Worm (Caenorhabditis elegans) whole organism, midembryonic: ENCODE data around the gene srh-298.

Experiments used
- T22C8.4 ChIP-seq: fragments of 200-800 bp; sonication (Bioruptor generic); IDR thresholded peaks from 2 replicates; pipeline ENCODE4 v1.3.6; 2022; ENCODE audit warnings: missing genetic modification characterization, missing compliant biosample characterization
- cog-1 ChIP-seq: sonication (generic microtip); optimal IDR thresholded peaks from 2 replicates; lab custom pipeline; 2016; ENCODE audit warnings: missing genetic modification characterization, missing compliant biosample characterization
- med-1 ChIP-seq: sonication (generic microtip); optimal IDR thresholded peaks from 2 replicates; lab custom pipeline; 2017; ENCODE audit warnings: missing genetic modification characterization, mild to moderate bottlenecking, missing compliant biosample characterization, antibody characterized with exemption, missing genetic modification reagents; ENCODE audit not compliant: insufficient read depth
- tab-1 ChIP-seq: fragments of 200-800 bp; sonication (Bioruptor generic); IDR thresholded peaks from 2 replicates; pipeline ENCODE4 v1.3.6; 2022; ENCODE audit warnings: missing genetic modification characterization, missing compliant biosample characterization
- ztf-29 ChIP-seq: fragments of 200-800 bp; sonication (Bioruptor generic); IDR thresholded peaks from 2 replicates; pipeline ENCODE4 v1.3.6; 2022; ENCODE audit warnings: missing genetic modification reagents, missing genetic modification characterization, missing compliant biosample characterization

DNA sequence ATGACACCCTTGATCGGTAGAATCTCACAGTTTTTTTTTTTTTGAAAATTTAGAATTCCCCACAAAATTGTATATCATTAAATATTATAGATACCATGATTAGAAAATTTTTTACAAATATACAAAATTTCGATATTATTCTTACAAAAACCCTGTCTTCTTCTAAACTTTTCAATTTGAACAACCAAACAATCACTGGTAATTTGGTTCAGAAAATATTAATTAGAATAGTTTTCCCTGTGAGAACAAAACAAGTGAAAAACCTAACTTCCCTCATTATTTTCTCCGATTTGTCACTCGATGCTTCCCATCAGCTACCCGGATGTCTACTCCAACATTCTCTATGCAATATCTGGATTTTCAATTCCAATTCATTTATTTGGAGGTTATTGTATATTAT is 8.6 kb upstream of the srh-298 start, which contains the start of gene srh-296:
- TF ChIP-seq med-1 (GFP tag; lab: Kevin White, UChicago) = no peak
- TF ChIP-seq cog-1 (tag; lab: Kevin White, UChicago) = no peak
- TF ChIP-seq ztf-29 (GFP tag; lab: Robert Waterston, UW) = no peak
- TF ChIP-seq tab-1 (GFP tag; lab: Robert Waterston, UW) = no peak
- no peak for TF ChIP-seq T22C8.4
